Worm (Caenorhabditis elegans) whole organism, L1 larva: ENCODE data around the gene C33F10.1.
A peak's percentile ranks its signal among the peaks of the same experiment; 100 is the strongest.

Experiments
- F16B12.6 ChIP-seq: fragments of 150-350 bp; optimal IDR thresholded peaks from 2 replicates; lab custom pipeline; 2014; ENCODE audit warnings: missing biosample characterization, missing genetic modification characterization
- aly-2 ChIP-seq: fragments of 150-350 bp; optimal IDR thresholded peaks from 2 replicates; lab custom pipeline; 2014; ENCODE audit warnings: missing biosample characterization, missing genetic modification characterization
- blmp-1 ChIP-seq: fragments of 150-350 bp; optimal IDR thresholded peaks from 2 replicates; lab custom pipeline; 2014; ENCODE audit warnings: missing biosample characterization, missing genetic modification characterization
- ceh-63 ChIP-seq: fragments of 200-800 bp; sonication (Bioruptor generic); optimal IDR thresholded peaks from 2 replicates; lab custom pipeline; 2018; ENCODE audit warnings: mild to moderate bottlenecking, missing genetic modification characterization, missing compliant biosample characterization
- ceh-8 ChIP-seq: fragments of 200-800 bp; sonication (Bioruptor generic); optimal IDR thresholded peaks from 2 replicates; lab custom pipeline; 2018; ENCODE audit warnings: mild to moderate bottlenecking, missing genetic modification characterization, moderate library complexity, missing compliant biosample characterization
- ces-1 ChIP-seq: fragments of 150-350 bp; optimal IDR thresholded peaks from 2 replicates; lab custom pipeline; 2014; ENCODE audit warnings: missing biosample characterization, missing genetic modification reagents, missing genetic modification characterization
- efl-1 ChIP-seq, 4 experiments: fragments of 150-350 bp; optimal IDR thresholded peaks in 3 of 4; peaks in 1 of 4; 1 replicate in 1 of 4; 2 replicates in 3 of 4; lab custom pipeline; 2014; ENCODE audit warnings: missing biosample characterization in 2 of 4, missing genetic modification characterization in 2 of 4, missing genetic modification reagents in 2 of 4
- elt-2 ChIP-seq: sonication (generic microtip); optimal IDR thresholded peaks from 2 replicates; lab custom pipeline; 2016; ENCODE audit warnings: missing genetic modification characterization, mild to moderate bottlenecking, inconsistent platforms, missing compliant biosample characterization, missing genetic modification reagents
- elt-3 ChIP-seq, 6 experiments: fragments of 150-350 bp in 1 of 6; sonication (generic microtip); optimal IDR thresholded peaks; 2 replicates each; lab custom pipeline; 2017 to 2018; ENCODE audit warnings: missing biosample characterization in 6 of 6, missing genetic modification characterization in 6 of 6, inconsistent platforms in 1 of 6
- fos-1 ChIP-seq: fragments of 150-350 bp; optimal IDR thresholded peaks from 2 replicates; lab custom pipeline; 2014; ENCODE audit warnings: missing biosample characterization, missing genetic modification characterization
- hlh-17 ChIP-seq: fragments of 200-800 bp; sonication (Bioruptor generic); optimal IDR thresholded peaks from 2 replicates; lab custom pipeline; 2018; ENCODE audit warnings: missing genetic modification characterization, mild to moderate bottlenecking, missing compliant biosample characterization, moderate library complexity, borderline replicate concordance
- irx-1 ChIP-seq: sonication (generic microtip); optimal IDR thresholded peaks from 2 replicates; lab custom pipeline; 2016; ENCODE audit warnings: missing genetic modification characterization, missing compliant biosample characterization
- lin-15B ChIP-seq: fragments of 150-350 bp; sonication (generic microtip); optimal IDR thresholded peaks from 3 replicates; lab custom pipeline; 2014; ENCODE audit warnings: missing biosample characterization, missing genetic modification characterization
- lin-35 ChIP-seq, 2 experiments: fragments of 150-350 bp; optimal IDR thresholded peaks; 2 replicates each; lab custom pipeline; 2014; ENCODE audit warnings: missing biosample characterization in 2 of 2, missing genetic modification characterization in 2 of 2, missing genetic modification reagents in 2 of 2
- lir-3 ChIP-seq: sonication (generic microtip); optimal IDR thresholded peaks from 2 replicates; lab custom pipeline; 2016; ENCODE audit warnings: mild to moderate bottlenecking, missing genetic modification characterization, moderate library complexity, missing compliant biosample characterization; ENCODE audit not compliant: poor library complexity
- mab-9 ChIP-seq: fragments of 200-800 bp; sonication (Bioruptor generic); IDR thresholded peaks from 2 replicates; pipeline ENCODE4 v1.3.6; 2022; ENCODE audit warnings: missing genetic modification reagents, missing genetic modification characterization, missing compliant biosample characterization
- mef-2 ChIP-seq: fragments of 150-350 bp; optimal IDR thresholded peaks from 2 replicates; lab custom pipeline; 2014; ENCODE audit warnings: missing biosample characterization, missing genetic modification characterization
- nhr-11 ChIP-seq: fragments of 150-350 bp; optimal IDR thresholded peaks from 2 replicates; lab custom pipeline; 2014; ENCODE audit warnings: missing biosample characterization, missing genetic modification characterization
- nhr-19 ChIP-seq: fragments of 200-800 bp; sonication (Bioruptor generic); conservative IDR thresholded peaks from 2 replicates; pipeline ENCODE4 v1.3.6; 2022; ENCODE audit warnings: missing genetic modification characterization, missing compliant biosample characterization
- nhr-237 ChIP-seq: fragments of 150-350 bp; optimal IDR thresholded peaks from 2 replicates; lab custom pipeline; 2014; ENCODE audit warnings: missing biosample characterization, missing genetic modification characterization
- nhr-28 ChIP-seq: fragments of 150-350 bp; optimal IDR thresholded peaks from 2 replicates; lab custom pipeline; 2014; ENCODE audit warnings: missing biosample characterization, missing genetic modification characterization
- nhr-77 ChIP-seq: fragments of 150-350 bp; optimal IDR thresholded peaks from 2 replicates; lab custom pipeline; 2014; ENCODE audit warnings: missing biosample characterization, missing genetic modification characterization
- nhr-85 ChIP-seq: sonication (generic microtip); peaks from one replicate; lab custom pipeline; 2016; ENCODE audit warnings: missing genetic modification characterization, inconsistent platforms, missing compliant biosample characterization
- unc-130 ChIP-seq: fragments of 150-350 bp; optimal IDR thresholded peaks from 2 replicates; lab custom pipeline; 2017; ENCODE audit warnings: missing biosample characterization, missing genetic modification characterization, inconsistent platforms
- ztf-11 ChIP-seq, 2 experiments: sonication (generic microtip); optimal IDR thresholded peaks; 2 replicates each; lab custom pipeline; 2016 to 2017; ENCODE audit warnings: missing genetic modification characterization in 2 of 2, missing biosample characterization in 1 of 2, missing compliant biosample characterization in 1 of 2

C33F10.1 gene

DNA sequence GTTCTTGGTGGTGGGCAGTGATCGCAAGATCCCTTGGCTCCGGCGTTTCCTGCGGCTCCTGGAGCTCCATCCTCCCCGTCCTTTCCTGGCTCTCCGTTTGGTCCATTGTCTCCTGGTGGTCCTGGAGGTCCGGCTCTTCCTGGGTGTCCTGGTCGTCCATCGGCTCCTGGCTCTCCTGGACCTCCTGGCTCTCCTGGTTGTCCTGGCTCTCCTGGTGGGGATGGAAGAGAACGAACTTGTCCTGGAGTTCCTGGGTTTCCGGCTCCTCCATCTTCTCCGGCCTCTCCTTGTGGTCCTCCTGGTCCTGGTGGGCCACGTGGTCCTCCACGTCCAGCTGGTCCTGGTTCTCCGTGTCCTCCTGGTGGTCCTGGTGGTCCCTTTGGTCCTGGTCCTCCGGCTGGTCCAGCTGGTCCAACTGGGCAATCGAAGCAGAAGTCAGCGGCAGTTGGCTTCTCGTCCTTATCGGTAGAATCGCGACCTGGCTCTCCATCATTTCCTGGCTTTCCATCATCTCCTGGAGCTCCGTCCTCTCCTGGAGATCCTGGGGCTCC lies 35.0 kb downstream of the C33F10.1 start:
- no peak for TF ChIP-seq nhr-11 (tag; lab: Kevin White, UChicago)
- peak; percentile 15 for TF ChIP-seq ceh-8 (GFP tag; lab: Kevin White, UChicago)

DNA sequence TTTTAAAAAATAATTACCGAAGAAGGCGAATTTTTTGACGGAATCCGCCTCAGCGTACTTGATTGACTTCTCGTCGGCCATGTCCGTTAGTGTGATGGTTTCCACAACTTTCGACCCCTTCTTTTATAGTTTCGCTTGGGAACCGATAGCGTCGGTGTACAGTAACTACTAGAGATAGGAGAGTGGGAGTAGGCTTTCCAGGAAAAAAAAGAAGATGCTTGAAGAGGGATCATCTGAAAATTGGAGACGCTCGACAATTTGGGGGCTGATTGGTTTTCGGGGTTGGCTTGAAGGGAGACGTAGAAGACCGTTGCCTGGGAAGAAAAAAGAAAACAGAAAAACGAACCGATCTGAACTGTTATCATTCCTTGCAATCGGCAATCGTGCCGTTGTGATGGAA lies 35.9 kb downstream of the C33F10.1 start, which contains the start of gene col-20:
TSS of gene col-20 (minus strand) at position 101 of the 400 bp plus-strand sequence.
- TF ChIP-seq ceh-63 (GFP tag; lab: Kevin White, UChicago), result no peak
- TF ChIP-seq efl-1 (optimal IDR thresholded peaks at IDR 0.05; lab: Kevin White, UChicago), result no peak
- peak in 1 of 2 experiments; percentile 65 for TF ChIP-seq efl-1 (GFP tag; optimal IDR thresholded peaks at IDR 0.05 in 1 of 2; lab: Kevin White, UChicago)

DNA sequence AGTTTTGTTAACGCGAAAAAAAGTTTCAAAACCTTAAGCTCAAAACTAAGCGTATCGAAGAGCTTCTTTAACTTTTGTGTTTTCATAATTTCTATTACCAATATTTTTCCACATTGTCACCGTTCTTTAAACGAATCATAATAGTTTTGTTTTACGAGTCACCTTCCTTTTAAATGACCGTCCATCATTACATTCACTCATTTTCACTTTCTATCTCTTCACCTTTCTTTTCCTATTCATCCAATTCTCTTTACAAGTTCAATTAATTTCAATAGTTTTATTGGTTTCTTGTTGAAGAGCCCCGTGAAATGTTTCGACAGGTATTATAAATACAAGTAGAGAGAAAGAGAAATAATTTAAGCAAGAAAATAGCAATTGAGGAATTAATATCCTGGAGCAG lies 37.0 kb downstream of the C33F10.1 start:
- TF ChIP-seq mab-9 (no peak), blmp-1 (peak; percentile 67)

DNA sequence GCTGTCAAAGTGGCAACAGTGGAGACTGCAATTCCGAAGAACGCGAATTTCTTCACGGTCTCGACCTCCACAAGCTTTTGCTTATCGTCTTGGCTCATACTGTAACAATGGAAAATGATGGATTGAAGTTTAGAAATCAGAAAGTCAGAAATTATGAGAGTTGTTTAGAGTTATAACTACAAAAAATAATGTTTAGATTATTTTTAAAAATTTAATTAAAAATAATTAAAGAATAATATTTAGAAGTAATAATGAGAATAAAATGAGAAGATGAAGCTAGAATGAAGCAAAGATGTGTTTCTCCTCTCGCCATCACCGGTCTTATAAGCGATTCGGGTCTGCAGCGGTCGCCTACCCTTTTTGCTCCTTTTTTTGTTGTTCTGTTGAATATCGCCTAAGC lies 38.2 kb downstream of the C33F10.1 start, which contains the start of gene col-73:
TSS of gene col-73 (minus strand) at position 101 of the 400 bp plus-strand sequence.
- TF ChIP-seq nhr-85 (tag; lab: Kevin White, UChicago) (no peak), lin-15B (no peak), nhr-11 (tag; lab: Kevin White, UChicago) (no peak), nhr-237 (tag; lab: Kevin White, UChicago) (no peak), ces-1 (GFP tag; lab: Kevin White, UChicago) (no peak), fos-1 (tag; lab: Kevin White, UChicago) (no peak), hlh-17 (GFP tag; lab: Kevin White, UChicago) (no peak), lin-35 (GFP tag; optimal IDR thresholded peaks at IDR 0.05; lab: Kevin White, UChicago) (no peak)

DNA sequence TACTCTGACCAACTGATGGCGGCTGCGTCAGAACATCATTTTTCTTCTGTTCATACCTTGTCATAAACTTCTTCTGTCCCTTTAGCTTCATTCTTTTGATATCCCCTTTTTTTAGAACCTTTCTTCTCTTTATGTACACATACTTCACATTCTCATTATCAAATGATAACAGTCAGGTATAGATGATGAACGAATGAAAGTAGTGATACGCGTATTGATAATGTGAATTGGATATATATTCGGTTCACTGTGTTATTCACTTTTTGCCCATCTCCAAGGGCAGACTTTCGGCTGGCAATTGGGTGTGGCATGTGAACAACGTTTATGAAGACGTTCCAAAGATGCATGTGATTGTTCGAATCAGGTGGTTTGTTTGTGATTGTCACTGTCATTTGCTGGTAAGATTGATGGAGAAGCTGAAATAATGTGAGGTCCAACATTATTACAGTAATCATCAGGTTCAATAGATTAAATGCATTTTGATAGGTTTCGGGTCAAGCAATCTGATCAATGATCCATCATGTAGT lies 39.6 kb downstream of the C33F10.1 start, which contains the start of gene F11G11.15:
TSS of gene F11G11.15 (plus strand) at position 511 of the 527 bp plus-strand sequence.
- TF ChIP-seq blmp-1, result peak; percentile 77
- no peak for TF ChIP-seq aly-2 (tag; lab: Kevin White, UChicago)
- peak in 1 of 6 experiments; percentile 5 for TF ChIP-seq elt-3 (tag; optimal IDR thresholded peaks at IDR 0.05; lab: Kevin White, UChicago)
- TF ChIP-seq nhr-77 (tag; lab: Kevin White, UChicago), result no peak
- TF ChIP-seq nhr-28 (tag; lab: Kevin White, UChicago), result no peak
- TF ChIP-seq nhr-19 (GFP tag; lab: Robert Waterston, UW), result no peak

DNA sequence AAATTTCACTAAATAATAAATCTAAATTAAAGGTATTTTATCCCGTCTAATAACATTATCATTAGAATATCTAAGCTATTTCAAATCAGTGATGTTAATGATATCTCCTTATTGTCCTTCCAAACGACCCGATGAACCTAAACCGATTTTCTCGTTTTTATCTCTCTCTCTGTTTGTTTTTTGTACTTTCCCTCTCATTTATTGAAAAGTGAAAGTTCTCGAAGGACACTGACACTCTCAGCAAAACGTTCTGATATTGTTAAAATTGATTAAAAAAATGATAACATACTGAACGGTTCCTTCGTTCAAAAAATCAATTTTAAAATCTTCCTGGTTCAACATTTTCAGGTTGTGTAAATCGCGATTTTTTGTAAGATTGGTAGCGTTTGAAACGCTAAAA lies 41.3 kb downstream of the C33F10.1 start, which contains the start of gene F11G11.13:
TSS of gene F11G11.13 (minus strand) at position 89 of the 400 bp plus-strand sequence.
- TF ChIP-seq blmp-1 (peak; percentile 90), irx-1 (tag; lab: Kevin White, UChicago) (no peak), nhr-85 (tag; lab: Kevin White, UChicago) (peak; percentile 55), aly-2 (tag; lab: Kevin White, UChicago) (no peak), lir-3 (tag; lab: Kevin White, UChicago) (no peak), mef-2 (tag; lab: Kevin White, UChicago) (no peak), elt-3 (tag; optimal IDR thresholded peaks at IDR 0.05; lab: Kevin White, UChicago) (peak in 1 of 6 experiments; percentile 7), F16B12.6 (no peak)

DNA sequence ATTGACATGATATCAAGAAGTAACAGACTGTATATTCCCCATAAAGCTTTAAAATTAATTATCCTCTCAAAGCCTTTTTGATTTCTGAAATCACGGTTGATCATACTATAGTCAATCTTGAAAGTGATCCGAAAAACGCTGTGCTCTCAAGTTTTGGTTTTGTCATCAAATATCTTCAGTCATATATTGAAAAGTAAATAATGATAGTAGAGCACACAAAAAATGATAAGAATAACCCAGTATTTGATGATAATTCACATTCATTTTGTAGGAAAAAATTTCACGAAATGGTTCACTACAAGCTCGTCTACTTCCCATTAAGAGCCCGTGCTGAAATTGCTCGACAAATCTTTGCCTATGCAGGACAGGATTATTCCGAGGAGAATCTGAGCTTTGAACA lies 44.8 kb downstream of the C33F10.1 start, which contains the start of gene gst-6:
TSS of gene gst-6 (plus strand) at position 263 of the 400 bp plus-strand sequence.
- no peak for TF ChIP-seq lin-35 (GFP tag; optimal IDR thresholded peaks at IDR 0.05; lab: Kevin White, UChicago)
- TF ChIP-seq hlh-17 (GFP tag; lab: Kevin White, UChicago), result no peak
- TF ChIP-seq ztf-11 (tag; optimal IDR thresholded peaks at IDR 0.05; lab: Kevin White, UChicago), result no peak
- no peak for TF ChIP-seq nhr-237 (tag; lab: Kevin White, UChicago)
- peak; percentile 63 for TF ChIP-seq elt-2
- no peak for TF ChIP-seq unc-130 (tag; lab: Kevin White, UChicago)
- TF ChIP-seq nhr-28 (tag; lab: Kevin White, UChicago), result no peak
